Fruit fly (Drosophila melanogaster): ENCODE results near the gene CG13003.

CG13003 gene

DNA sequence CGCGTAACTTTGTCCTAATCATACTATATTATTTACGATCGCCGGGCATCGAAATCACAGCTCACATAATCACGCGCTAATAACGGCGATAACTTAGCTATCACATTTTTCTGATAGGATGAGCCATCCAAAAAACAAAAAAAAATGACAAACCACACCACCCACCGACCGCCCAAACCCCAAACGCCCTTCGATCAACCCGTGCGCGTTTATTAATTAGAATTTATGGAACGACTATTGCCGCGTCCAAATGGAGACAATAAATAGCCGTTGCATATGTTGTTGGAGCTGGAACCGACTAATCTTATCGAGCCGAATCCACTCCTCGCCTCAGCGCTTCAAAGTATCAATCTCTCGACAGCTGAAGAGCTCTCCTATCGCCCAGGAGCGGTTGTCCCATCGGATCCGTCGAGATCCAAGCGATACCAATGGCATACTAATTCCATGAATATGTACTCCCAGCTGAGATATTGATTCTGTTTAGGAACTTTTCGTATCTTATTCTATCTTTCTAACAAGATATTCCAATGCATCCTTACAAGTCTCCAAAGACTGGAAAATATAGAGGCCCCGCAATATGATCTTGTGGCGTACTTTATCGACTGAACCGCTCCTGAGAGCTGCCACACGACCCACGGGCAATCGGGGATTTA is 47.9 kb upstream of the CG13003 start (continued):
- no peak for TF ChIP-seq wor (GFP tag; IDR thresholded peaks at IDR 0.05)
- TF ChIP-seq CG3065 (GFP tag; optimal IDR thresholded peaks at IDR 0.05) = no peak
- no peak for TF ChIP-seq nerfin-2 (GFP tag; IDR thresholded peaks at IDR 0.05; ENCODE audit: partially characterized antibody)

DNA sequence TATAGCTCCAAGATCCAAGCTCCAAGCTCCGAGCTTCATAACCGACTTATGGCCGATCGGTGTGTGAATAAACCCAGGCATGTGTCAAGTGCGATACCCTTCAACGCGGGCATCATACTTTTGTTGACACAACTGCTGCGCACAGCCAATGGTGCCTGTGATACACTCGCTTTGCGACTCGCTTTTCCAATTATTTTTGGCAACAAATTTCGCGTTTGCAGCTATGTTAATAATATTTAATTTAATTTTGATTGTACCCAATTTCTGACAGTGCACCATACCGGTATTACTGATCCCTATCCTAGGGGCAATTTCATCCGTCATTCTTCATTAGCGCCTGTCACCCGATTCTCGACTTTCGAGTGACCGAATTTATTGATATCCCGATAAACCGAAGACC is 47.2 kb upstream of the CG13003 start:
- TF ChIP-seq CG18262 (tag; optimal IDR thresholded peaks at IDR 0.05) (no peak), slbo (GFP tag; IDR thresholded peaks at IDR 0.05) (peak; percentile 38), gro (GFP tag; optimal IDR thresholded peaks at IDR 0.05) (no peak), chinmo (GFP tag; IDR thresholded peaks at IDR 0.05; ENCODE audit: partially characterized antibody) (0 out of 4 replicates have a peak, but pooled peaks have one; percentile 16), CG13624 (GFP tag; optimal IDR thresholded peaks at IDR 0.05) (no peak), Med (GFP tag) (peak; percentile 52), CG4424 (GFP tag; optimal IDR thresholded peaks at IDR 0.05) (no peak), zf30C (GFP tag; optimal IDR thresholded peaks at IDR 0.05) (no peak)

DNA sequence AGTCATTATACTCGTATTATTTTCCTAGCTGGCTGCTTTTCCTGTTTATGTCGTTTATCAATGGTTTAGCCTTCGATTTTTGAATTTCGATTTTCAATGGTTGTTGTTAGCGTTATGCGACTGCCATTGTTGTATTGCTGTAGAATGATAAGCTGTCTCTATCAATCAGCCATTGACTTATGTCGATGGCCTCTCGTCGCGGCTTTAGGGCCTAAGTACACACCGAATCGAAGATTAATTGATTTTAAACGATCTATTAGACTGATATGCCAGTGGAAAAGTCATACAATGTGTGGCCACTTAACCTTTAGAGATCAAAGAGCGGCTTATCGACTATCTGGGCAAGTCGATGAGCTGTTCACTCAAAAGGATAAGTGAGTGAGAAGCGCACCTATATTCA is 46.3 kb upstream of the CG13003 start:
- no peak for TF ChIP-seq Hmx (GFP tag; optimal IDR thresholded peaks at IDR 0.05)
- TF ChIP-seq grn (GFP tag; optimal IDR thresholded peaks at IDR 0.05) = peak; percentile 44
- peak; percentile 65 for TF ChIP-seq mirr (GFP tag; optimal IDR thresholded peaks at IDR 0.05)
- peak in 1 of 2 experiments; percentile 55 for TF ChIP-seq Pdp1 (GFP tag; optimal IDR thresholded peaks at IDR 0.05)
- TF ChIP-seq tio (GFP tag; optimal IDR thresholded peaks at IDR 0.05) = no peak
- TF ChIP-seq CG6791 (GFP tag; IDR thresholded peaks at IDR 0.05; ENCODE audit: partially characterized antibody) = no peak
- TF ChIP-seq exex (tag; optimal IDR thresholded peaks at IDR 0.05) = peak; percentile 90
- no peak for TF ChIP-seq Myb (GFP tag; optimal IDR thresholded peaks at IDR 0.05)
- TF ChIP-seq CG7963 (GFP tag; IDR thresholded peaks at IDR 0.05; ENCODE audit: partially characterized antibody) = no peak
- no peak for TF ChIP-seq CG10321 (GFP tag; IDR thresholded peaks at IDR 0.05)

DNA sequence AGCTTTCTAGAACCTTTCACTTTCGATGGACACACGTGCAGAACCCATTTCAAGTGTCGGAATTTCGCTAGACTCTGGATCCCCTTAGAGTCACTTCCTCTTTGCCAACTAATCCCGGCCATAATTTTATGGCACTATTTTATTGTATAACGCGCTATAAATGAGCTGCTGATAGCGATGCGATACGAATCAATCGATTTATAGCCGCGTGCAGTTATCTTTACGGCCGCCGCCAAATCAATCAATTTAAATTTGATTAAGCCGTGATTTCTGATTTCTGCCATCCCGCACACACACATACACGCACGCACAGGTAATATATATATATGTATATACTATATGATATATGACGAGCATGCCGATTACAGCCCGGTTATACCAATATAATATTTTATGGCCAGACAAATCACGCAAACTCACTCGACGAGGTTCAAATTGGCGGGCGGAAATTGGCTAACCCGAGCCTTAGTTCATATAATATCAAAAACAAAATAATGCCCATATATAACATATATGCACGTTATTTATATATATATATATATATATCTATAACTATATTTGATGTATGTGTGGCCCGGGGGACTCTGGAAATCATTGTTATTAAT is 44.4 kb upstream of the CG13003 start:
- TF ChIP-seq Kr (GFP tag; optimal IDR thresholded peaks at IDR 0.05) (no peak), CG2678 (tag; optimal IDR thresholded peaks at IDR 0.05) (peak; percentile 30), CG15514 (GFP tag; optimal IDR thresholded peaks at IDR 0.05) (no peak), CG3281 (GFP tag; optimal IDR thresholded peaks at IDR 0.05) (peak; percentile 10), eyg (GFP tag; optimal IDR thresholded peaks at IDR 0.05) (no peak), B-H2 (GFP tag; optimal IDR thresholded peaks at IDR 0.05) (peak; percentile 12), jumu (GFP tag; optimal IDR thresholded peaks at IDR 0.05) (no peak), prd (optimal IDR thresholded peaks at IDR 0.05) (no peak), prd (GFP tag; IDR thresholded peaks at IDR 0.05) (no peak), Opbp (GFP tag; IDR thresholded peaks at IDR 0.05; ENCODE audit: partially characterized antibody) (no peak), CG11723 (GFP tag; optimal IDR thresholded peaks at IDR 0.05) (no peak), p53 (GFP tag; optimal IDR thresholded peaks at IDR 0.05) (no peak), H2.0 (GFP tag; IDR thresholded peaks at IDR 0.05) (no peak), dysf (GFP tag; IDR thresholded peaks at IDR 0.05) (no peak), exex (tag; optimal IDR thresholded peaks at IDR 0.05) (peak; percentile 94), sima (GFP tag; optimal IDR thresholded peaks at IDR 0.05) (no peak), CG15479 (GFP tag; optimal IDR thresholded peaks at IDR 0.05) (no peak), ac (GFP tag; optimal IDR thresholded peaks at IDR 0.05) (no peak), bcd (GFP tag; optimal IDR thresholded peaks at IDR 0.05) (no peak), CG10431 (GFP tag; optimal IDR thresholded peaks at IDR 0.05) (no peak), hb (GFP tag; IDR thresholded peaks at IDR 0.05; ENCODE audit: partially characterized antibody) (no peak), BtbVII (GFP tag; optimal IDR thresholded peaks at IDR 0.05) (no peak), CG15696 (tag; optimal IDR thresholded peaks at IDR 0.05) (no peak), CG13296 (GFP tag; optimal IDR thresholded peaks at IDR 0.05) (peak; percentile 3), Pdp1 (GFP tag; optimal IDR thresholded peaks at IDR 0.05) (peak in 1 of 2 experiments; percentile 21), CG10147 (GFP tag; optimal IDR thresholded peaks at IDR 0.05) (no peak)
